In genomic region chr3L:3325925-3326903, dm6 we compare ENCODE assay signal across 1 fruit fly cellular context.
TF ChIP-seq lines count a peak whose summit lies in the region.

TSS of gene Gtpx (plus strand) at chr3L:3326265.

TF ChIP-seq in whole organism, embryonic, 481 proteins besides CTCF, POLR2A, EP300 and RAD21 (continued from another document and continues in another):
- TF ChIP-seq fru (optimal IDR thresholded peaks at IDR 0.05; lab: Kevin White, UChicago) (no peak), CG11723 (GFP tag; optimal IDR thresholded peaks at IDR 0.05; lab: Kevin White, UChicago) (no peak), CG18476 (GFP tag; optimal IDR thresholded peaks at IDR 0.05; lab: Kevin White, UChicago) (peak; percentile 32), zen2 (GFP tag; IDR thresholded peaks at IDR 0.05; lab: Robert Waterston, UW; ENCODE audit: partially characterized antibody) (no peak), CG11247 (GFP tag; IDR thresholded peaks at IDR 0.05; lab: Robert Waterston, UW) (no peak), CG18764 (GFP tag; optimal IDR thresholded peaks at IDR 0.05; lab: Kevin White, UChicago) (no peak), en (GFP tag; optimal IDR thresholded peaks at IDR 0.05; lab: Kevin White, UChicago) (no peak), CG4282 (GFP tag; optimal IDR thresholded peaks at IDR 0.05; lab: Kevin White, UChicago) (no peak), H2.0 (GFP tag; IDR thresholded peaks at IDR 0.05; lab: Robert Waterston, UW) (no peak), Sry-β (GFP tag; optimal IDR thresholded peaks at IDR 0.05; lab: Kevin White, UChicago) (no peak), dpn (GFP tag; optimal IDR thresholded peaks at IDR 0.05; lab: Kevin White, UChicago) (peak; percentile 27 to 57), CG8290 (GFP tag; optimal IDR thresholded peaks at IDR 0.05; lab: Kevin White, UChicago) (no peak), CG8290 (tag; optimal IDR thresholded peaks at IDR 0.05; lab: Kevin White, UChicago) (peak in 1 of 2 experiments; percentile 38), CG10147 (GFP tag; optimal IDR thresholded peaks at IDR 0.05; lab: Kevin White, UChicago) (no peak), CG15696 (tag; optimal IDR thresholded peaks at IDR 0.05; lab: Kevin White, UChicago) (no peak), CG10959 (GFP tag; IDR thresholded peaks at IDR 0.05; lab: Robert Waterston, UW) (no peak), CG3838 (GFP tag; optimal IDR thresholded peaks at IDR 0.05; lab: Kevin White, UChicago) (no peak), Side (GFP tag; optimal IDR thresholded peaks at IDR 0.05; lab: Kevin White, UChicago) (peak; percentile 48), cas (GFP tag; IDR thresholded peaks at IDR 0.05; lab: Robert Waterston, UW) (no peak), Awh (GFP tag; IDR thresholded peaks at IDR 0.05; lab: Robert Waterston, UW) (no peak), Blimp-1 (GFP tag; optimal IDR thresholded peaks at IDR 0.05; lab: Kevin White, UChicago) (peak; percentile 37), Fer1 (GFP tag; optimal IDR thresholded peaks at IDR 0.05; lab: Kevin White, UChicago) (no peak), D19A (tag; optimal IDR thresholded peaks at IDR 0.05; lab: Kevin White, UChicago) (no peak), CG16863 (GFP tag; optimal IDR thresholded peaks at IDR 0.05; lab: Kevin White, UChicago) (no peak), sens-2 (GFP tag; IDR thresholded peaks at IDR 0.05; lab: Robert Waterston, UW) (no peak), sr (GFP tag; IDR thresholded peaks at IDR 0.05; lab: Robert Waterston, UW) (no peak), CG14667 (GFP tag; IDR thresholded peaks at IDR 0.05; lab: Robert Waterston, UW) (no peak), CG6791 (GFP tag; IDR thresholded peaks at IDR 0.05; lab: Robert Waterston, UW; ENCODE audit: partially characterized antibody) (no peak), ci (GFP tag; IDR thresholded peaks at IDR 0.05; lab: Robert Waterston, UW) (peak; percentile 21; the same call in 1 of the 3 replicates), seq (GFP tag; IDR thresholded peaks at IDR 0.05; lab: Robert Waterston, UW) (no peak), Hey (tag; optimal IDR thresholded peaks at IDR 0.05; lab: Kevin White, UChicago) (no peak), Fer3 (tag; optimal IDR thresholded peaks at IDR 0.05; lab: Kevin White, UChicago) (peak; percentile 2), chn (GFP tag; optimal IDR thresholded peaks at IDR 0.05; lab: Kevin White, UChicago) (peak; percentile 3), CG12744 (GFP tag; optimal IDR thresholded peaks at IDR 0.05; lab: Kevin White, UChicago) (peak; percentile 7), Dll (GFP tag; IDR thresholded peaks at IDR 0.05; lab: Robert Waterston, UW; ENCODE audit: partially characterized antibody) (peak; percentile 51; the same call in 2 of the 4 replicates), CG8089 (GFP tag; optimal IDR thresholded peaks at IDR 0.05; lab: Kevin White, UChicago) (no peak), tx (GFP tag; optimal IDR thresholded peaks at IDR 0.05; lab: Kevin White, UChicago) (peak; percentile 40), gsb (GFP tag; IDR thresholded peaks at IDR 0.05; lab: Robert Waterston, UW) (no peak), CG30431 (GFP tag; optimal IDR thresholded peaks at IDR 0.05; lab: Kevin White, UChicago) (no peak), CG7372 (GFP tag; IDR thresholded peaks at IDR 0.05; lab: Robert Waterston, UW) (no peak), Hmx (GFP tag; optimal IDR thresholded peaks at IDR 0.05; lab: Kevin White, UChicago) (no peak), CG8388 (GFP tag; optimal IDR thresholded peaks at IDR 0.05; lab: Kevin White, UChicago) (peak; percentile 19), Usf (GFP tag; optimal IDR thresholded peaks at IDR 0.05; lab: Kevin White, UChicago) (no peak), ab (GFP tag; optimal IDR thresholded peaks at IDR 0.05; lab: Kevin White, UChicago) (peak; percentile 6), gro (GFP tag; optimal IDR thresholded peaks at IDR 0.05; lab: Kevin White, UChicago) (no peak), amos (GFP tag; IDR thresholded peaks at IDR 0.05; lab: Robert Waterston, UW; ENCODE audit: partially characterized antibody) (peak; percentile 46), CG10462 (GFP tag; optimal IDR thresholded peaks at IDR 0.05; lab: Kevin White, UChicago) (no peak), CG13775 (GFP tag; optimal IDR thresholded peaks at IDR 0.05; lab: Kevin White, UChicago) (peak; percentile 48), CG17829 (tag; optimal IDR thresholded peaks at IDR 0.05; lab: Kevin White, UChicago) (peak; percentile 41), trh (GFP tag; optimal IDR thresholded peaks at IDR 0.05; lab: Kevin White, UChicago) (no peak), dati (GFP tag; IDR thresholded peaks at IDR 0.05; lab: Robert Waterston, UW) (no peak), CG13123 (GFP tag; optimal IDR thresholded peaks at IDR 0.05; lab: Kevin White, UChicago) (no peak), CkIIα-i1 (GFP tag; IDR thresholded peaks at IDR 0.05; lab: Robert Waterston, UW) (no peak), chinmo (GFP tag; IDR thresholded peaks at IDR 0.05; lab: Robert Waterston, UW; ENCODE audit: partially characterized antibody) (no peak), da (GFP tag; optimal IDR thresholded peaks at IDR 0.05; lab: Kevin White, UChicago) (no peak), pb (GFP tag; optimal IDR thresholded peaks at IDR 0.05; lab: Kevin White, UChicago) (no peak), btn (GFP tag; optimal IDR thresholded peaks at IDR 0.05; lab: Kevin White, UChicago) (no peak), Oaz (GFP tag; IDR thresholded peaks at IDR 0.05; lab: Robert Waterston, UW) (no peak), CG10274 (GFP tag; optimal IDR thresholded peaks at IDR 0.05; lab: Kevin White, UChicago) (no peak), CG31441 (GFP tag; IDR thresholded peaks at IDR 0.05; lab: Robert Waterston, UW) (no peak; the same call in 1 of the 2 replicates), nerfin-2 (GFP tag; IDR thresholded peaks at IDR 0.05; lab: Robert Waterston, UW; ENCODE audit: partially characterized antibody) (no peak), CG4424 (GFP tag; optimal IDR thresholded peaks at IDR 0.05; lab: Kevin White, UChicago) (no peak), bab2 (GFP tag; optimal IDR thresholded peaks at IDR 0.05; lab: Kevin White, UChicago) (no peak), Hand (GFP tag; optimal IDR thresholded peaks at IDR 0.05; lab: Kevin White, UChicago) (no peak), HLH54F (GFP tag; optimal IDR thresholded peaks at IDR 0.05; lab: Kevin White, UChicago) (peak; percentile 43), CG6813 (GFP tag; optimal IDR thresholded peaks at IDR 0.05; lab: Kevin White, UChicago) (no peak), inv (GFP tag; IDR thresholded peaks at IDR 0.05; lab: Robert Waterston, UW; ENCODE audit: partially characterized antibody) (no peak), CG1792 (GFP tag; optimal IDR thresholded peaks at IDR 0.05; lab: Kevin White, UChicago) (no peak), ind (GFP tag; optimal IDR thresholded peaks at IDR 0.05; lab: Kevin White, UChicago) (peak; percentile 19), crc (GFP tag; optimal IDR thresholded peaks at IDR 0.05; lab: Kevin White, UChicago) (peak; percentile 66), CG7839 (tag; optimal IDR thresholded peaks at IDR 0.05; lab: Kevin White, UChicago) (no peak), Doc2 (GFP tag; IDR thresholded peaks at IDR 0.05; lab: Robert Waterston, UW) (no peak), CG11398 (GFP tag; optimal IDR thresholded peaks at IDR 0.05; lab: Kevin White, UChicago) (no peak), pho (GFP tag; optimal IDR thresholded peaks at IDR 0.05; lab: Kevin White, UChicago) (peak; percentile 54), gfzf (GFP tag; optimal IDR thresholded peaks at IDR 0.05; lab: Kevin White, UChicago) (peak; percentile 87), Taf1 (GFP tag; IDR thresholded peaks at IDR 0.05; lab: Robert Waterston, UW) (no peak), fu2 (GFP tag; optimal IDR thresholded peaks at IDR 0.05; lab: Kevin White, UChicago) (peak; percentile 11), fd102C (GFP tag; optimal IDR thresholded peaks at IDR 0.05; lab: Kevin White, UChicago) (no peak), Tbp (GFP tag; optimal IDR thresholded peaks at IDR 0.05; lab: Kevin White, UChicago) (no peak), CG10565 (GFP tag; optimal IDR thresholded peaks at IDR 0.05; lab: Kevin White, UChicago) (no peak), CG1603 (tag; optimal IDR thresholded peaks at IDR 0.05; lab: Kevin White, UChicago) (peak; percentile 54), cg (GFP tag; optimal IDR thresholded peaks at IDR 0.05; lab: Kevin White, UChicago) (peak; percentile 71), ttk (GFP tag; IDR thresholded peaks at IDR 0.05; lab: Robert Waterston, UW) (no peak), Bgb (GFP tag; IDR thresholded peaks at IDR 0.05; lab: Robert Waterston, UW; ENCODE audit: partially characterized antibody) (no peak; the same call in 1 of the 2 replicates), eyg (GFP tag; optimal IDR thresholded peaks at IDR 0.05; lab: Kevin White, UChicago) (no peak), E2f2 (GFP tag; IDR thresholded peaks at IDR 0.05; lab: Robert Waterston, UW) (peak; percentile 86), CG11695 (GFP tag; IDR thresholded peaks at IDR 0.05; lab: Robert Waterston, UW) (no peak), HLH3B (GFP tag; IDR thresholded peaks at IDR 0.05; lab: Robert Waterston, UW) (no peak), br (optimal IDR thresholded peaks at IDR 0.05; lab: Kevin White, UChicago) (no peak), Hsf (GFP tag; optimal IDR thresholded peaks at IDR 0.05; lab: Kevin White, UChicago) (peak; percentile 53), wek (GFP tag; optimal IDR thresholded peaks at IDR 0.05; lab: Kevin White, UChicago) (no peak), zen (tag; optimal IDR thresholded peaks at IDR 0.05; lab: Kevin White, UChicago) (peak; percentile 3), slou (GFP tag; optimal IDR thresholded peaks at IDR 0.05; lab: Kevin White, UChicago) (no peak), kni (GFP tag; optimal IDR thresholded peaks at IDR 0.05; lab: Kevin White, UChicago) (peak; percentile 32), CG9876 (GFP tag; optimal IDR thresholded peaks at IDR 0.05; lab: Kevin White, UChicago) (no peak), pnt (GFP tag; optimal IDR thresholded peaks at IDR 0.05; lab: Kevin White, UChicago) (peak; percentile 22), gsb-n (tag; optimal IDR thresholded peaks at IDR 0.05; lab: Kevin White, UChicago) (no peak), NK7.1 (GFP tag; optimal IDR thresholded peaks at IDR 0.05; lab: Kevin White, UChicago) (no peak), tio (GFP tag; optimal IDR thresholded peaks at IDR 0.05; lab: Kevin White, UChicago) (no peak), CG15011 (GFP tag; optimal IDR thresholded peaks at IDR 0.05; lab: Kevin White, UChicago) (no peak), Vsx1 (GFP tag; optimal IDR thresholded peaks at IDR 0.05; lab: Kevin White, UChicago) (no peak), CG13894 (tag; optimal IDR thresholded peaks at IDR 0.05; lab: Kevin White, UChicago) (no peak), tgo (GFP tag; IDR thresholded peaks at IDR 0.05; lab: Robert Waterston, UW) (no peak), zfh2 (GFP tag; optimal IDR thresholded peaks at IDR 0.05; lab: Kevin White, UChicago) (peak; percentile 60), peb (GFP tag; IDR thresholded peaks at IDR 0.05; lab: Robert Waterston, UW) (no peak), YL-1 (GFP tag; optimal IDR thresholded peaks at IDR 0.05; lab: Kevin White, UChicago) (peak; percentile 75), CHES-1-like (GFP tag; optimal IDR thresholded peaks at IDR 0.05; lab: Kevin White, UChicago) (peak; percentile 61), pum (GFP tag; optimal IDR thresholded peaks at IDR 0.05; lab: Kevin White, UChicago) (no peak), Eip74EF (GFP tag; optimal IDR thresholded peaks at IDR 0.05; lab: Kevin White, UChicago) (no peak), CG2199 (GFP tag; IDR thresholded peaks at IDR 0.05; lab: Robert Waterston, UW) (no peak), CG17568 (GFP tag; optimal IDR thresholded peaks at IDR 0.05; lab: Kevin White, UChicago) (no peak), CG30403 (GFP tag; optimal IDR thresholded peaks at IDR 0.05; lab: Kevin White, UChicago) (peak; percentile 62), lbe (GFP tag; optimal IDR thresholded peaks at IDR 0.05; lab: Kevin White, UChicago) (peak; percentile 35), CG10321 (GFP tag; IDR thresholded peaks at IDR 0.05; lab: Robert Waterston, UW) (no peak), jing (GFP tag; optimal IDR thresholded peaks at IDR 0.05; lab: Kevin White, UChicago) (no peak), CG11093 (GFP tag; IDR thresholded peaks at IDR 0.05; lab: Robert Waterston, UW) (no peak), CG16779 (GFP tag; IDR thresholded peaks at IDR 0.05; lab: Robert Waterston, UW) (no peak), Ets97D (GFP tag; optimal IDR thresholded peaks at IDR 0.05; lab: Kevin White, UChicago) (peak; percentile 77), corto (GFP tag; optimal IDR thresholded peaks at IDR 0.05; lab: Kevin White, UChicago) (no peak), jumu (GFP tag; optimal IDR thresholded peaks at IDR 0.05; lab: Kevin White, UChicago) (peak; percentile 25), odd (GFP tag; optimal IDR thresholded peaks at IDR 0.05; lab: Kevin White, UChicago) (no peak), Atf3 (GFP tag; optimal IDR thresholded peaks at IDR 0.05; lab: Kevin White, UChicago) (peak; percentile 12), maf-S (GFP tag; optimal IDR thresholded peaks at IDR 0.05; lab: Kevin White, UChicago) (peak; percentile 44), ranshi (GFP tag; IDR thresholded peaks at IDR 0.05; lab: Robert Waterston, UW) (no peak), Atf-2 (GFP tag; optimal IDR thresholded peaks at IDR 0.05; lab: Kevin White, UChicago) (no peak), CG34224 (GFP tag; IDR thresholded peaks at IDR 0.05; lab: Robert Waterston, UW; ENCODE audit: partially characterized antibody) (no peak), Optix (GFP tag; IDR thresholded peaks at IDR 0.05; lab: Robert Waterston, UW) (no peak), CG2712 (tag; optimal IDR thresholded peaks at IDR 0.05; lab: Kevin White, UChicago) (peak; percentile 37), sim (GFP tag; IDR thresholded peaks at IDR 0.05; lab: Robert Waterston, UW) (no peak), CG4328 (GFP tag; optimal IDR thresholded peaks at IDR 0.05; lab: Kevin White, UChicago) (peak; percentile 18), CG17361 (GFP tag; IDR thresholded peaks at IDR 0.05; lab: Robert Waterston, UW) (peak; percentile 66; the same call in 2 of the 3 replicates), nerfin-1 (tag; optimal IDR thresholded peaks at IDR 0.05; lab: Kevin White, UChicago) (peak; percentile 9), stwl (tag; optimal IDR thresholded peaks at IDR 0.05; lab: Kevin White, UChicago) (peak; percentile 88), esg (GFP tag; conservative IDR thresholded peaks at IDR 0.05; lab: Robert Waterston, UW) (no peak), CG6272 (GFP tag; IDR thresholded peaks at IDR 0.05; lab: Robert Waterston, UW) (no peak), ham (GFP tag; IDR thresholded peaks at IDR 0.05; lab: Robert Waterston, UW) (no peak), wdn (GFP tag; IDR thresholded peaks at IDR 0.05; lab: Robert Waterston, UW) (0 out of 2 replicates have a peak, but pooled peaks have one; percentile 24)
